Fruit fly (Drosophila melanogaster) S2 (cell line): Measurements from ENCODE around the gene CG6656.

Source experiments
- CG8478 ChIP-seq: fragments of >200 bp; optimal IDR thresholded peaks from 2 replicates; lab custom pipeline; 2018
- CTCF ChIP-seq, 2 experiments: fragments of >200 bp; optimal IDR thresholded peaks; 2 replicates each; lab custom pipeline; 2018

Gene CG6656

DNA sequence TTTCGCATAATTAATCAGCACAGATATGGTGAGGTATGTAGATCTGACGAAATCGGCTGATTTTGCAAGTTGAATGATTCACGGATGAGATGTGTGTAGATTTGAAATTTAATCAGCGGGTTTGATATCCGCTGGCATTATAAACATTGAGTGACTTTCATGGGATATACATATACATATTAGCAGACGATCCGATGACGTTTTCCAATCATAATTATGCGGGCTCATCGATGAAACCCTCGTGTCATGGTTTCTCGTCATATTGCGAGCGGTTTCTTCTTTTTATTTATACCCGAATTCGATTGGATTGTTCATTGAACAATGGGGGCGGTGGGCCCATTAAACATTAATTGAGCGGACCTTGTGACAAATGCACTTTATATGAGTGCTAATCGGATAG lies 10.6 kb upstream of the CG6656 start:
- no peak for TF ChIP-seq CTCF (optimal IDR thresholded peaks at IDR 0.05; lab: Kevin White, UChicago)
- TF ChIP-seq CG8478: no peak

dm6 chr3R:21864992-21865391 lies 10.1 kb upstream of the CG6656 start, which contains the start of gene lsn:
Gene lsn (plus strand): TSS chr3R:21865168.
- no peak for TF ChIP-seq CG8478
- no peak for TF ChIP-seq CTCF (optimal IDR thresholded peaks at IDR 0.05; lab: Kevin White, UChicago)

DNA sequence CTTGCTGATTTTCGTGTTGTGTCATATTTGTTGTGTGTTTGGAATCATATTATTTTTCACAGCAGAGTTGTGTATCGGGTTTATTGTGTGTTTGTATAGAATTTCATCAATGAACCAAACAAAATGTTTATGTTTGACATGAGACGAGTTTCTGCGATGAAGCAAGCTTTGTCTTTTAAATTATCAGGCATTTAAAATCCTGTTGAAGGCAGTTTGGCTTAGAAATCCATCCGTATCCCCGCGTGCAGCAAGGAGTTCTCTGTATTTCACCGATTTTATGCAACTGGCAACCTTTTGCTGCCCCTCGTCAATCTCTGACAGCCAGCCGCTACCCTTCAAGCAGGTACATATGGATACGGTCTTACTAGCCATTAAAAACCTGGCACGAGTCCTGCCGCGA lies 7.3 kb upstream of the CG6656 start, which contains the start of the genes CG6569 and Cby:
CG6569 (minus strand) TSS at position 101 of the 400 bp plus-strand sequence.
Cby (plus strand) TSS at position 185 of the 400 bp plus-strand sequence.
- no peak for TF ChIP-seq CG8478
- no peak for TF ChIP-seq CTCF (optimal IDR thresholded peaks at IDR 0.05; lab: Kevin White, UChicago)

DNA sequence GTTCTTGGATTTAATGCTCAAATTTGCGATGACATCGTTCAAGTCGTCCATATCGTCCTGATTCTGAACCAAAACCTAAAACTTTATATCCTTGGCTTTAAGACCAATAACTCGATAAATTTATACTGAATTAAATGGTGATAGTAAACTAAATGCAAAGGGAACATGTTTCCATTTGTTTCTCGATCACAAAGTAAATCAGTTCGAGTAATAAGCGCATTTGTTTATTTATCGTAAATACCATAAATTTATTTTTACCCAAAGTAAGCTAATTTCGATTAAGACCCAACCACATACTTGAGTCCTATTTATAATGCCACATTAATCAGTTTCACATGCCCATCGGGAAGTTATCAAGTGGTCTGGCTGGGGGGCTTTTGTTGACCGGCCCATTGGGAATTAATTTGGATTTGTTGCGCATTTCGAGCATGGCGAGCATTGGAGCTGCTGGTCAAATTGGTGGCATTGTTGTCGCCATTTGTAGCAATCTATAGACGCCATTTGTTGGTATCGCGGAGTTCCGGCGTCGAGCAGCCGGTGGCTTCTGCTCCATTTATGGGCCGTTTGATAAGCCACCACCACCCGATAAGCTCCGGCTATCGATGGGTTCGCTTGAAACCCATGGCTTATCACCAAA lies 5.5 kb upstream of the CG6656 start, which contains the start of gene CG31174:
CG31174 (minus strand) TSS at position 51 of the 637 bp plus-strand sequence.
- TF ChIP-seq CG8478: no peak
- TF ChIP-seq CTCF (optimal IDR thresholded peaks at IDR 0.05; lab: Kevin White, UChicago): no peak

dm6 chr3R:21870158-21870971 lies 4.7 kb upstream of the CG6656 start, which contains the start of gene CG31431:
Gene CG31431 (plus strand): TSS chr3R:21870681.
- TF ChIP-seq CG8478: no peak

dm6 chr3R:21871348-21871940 lies 3.6 kb upstream of the CG6656 start:
- TF ChIP-seq CG8478: no peak
- no peak for TF ChIP-seq CTCF (optimal IDR thresholded peaks at IDR 0.05; lab: Kevin White, UChicago)

DNA sequence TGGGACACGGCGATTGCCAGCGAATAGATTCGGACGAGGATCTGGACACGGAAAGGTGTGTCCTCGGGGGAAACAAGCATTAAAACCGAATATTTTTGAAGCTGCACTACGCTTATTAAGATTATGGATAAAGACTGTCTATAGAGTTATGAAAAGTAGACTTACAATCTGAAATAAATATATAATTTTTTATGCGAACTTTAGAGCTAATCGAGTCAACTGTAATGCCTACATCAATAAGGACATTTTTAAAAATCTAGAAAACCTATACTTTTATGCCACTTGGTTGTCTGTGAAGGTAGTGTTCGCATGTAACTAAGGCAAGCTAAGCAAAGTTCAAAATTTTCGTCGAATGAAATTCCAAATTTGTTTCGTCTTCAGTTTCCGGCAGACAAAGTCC lies 1.7 kb upstream of the CG6656 start, which contains the start of gene CG31178:
CG31178 (plus strand) TSS at position 301 of the 400 bp plus-strand sequence.
- TF ChIP-seq CG8478: no peak
- TF ChIP-seq CTCF (optimal IDR thresholded peaks at IDR 0.05; lab: Kevin White, UChicago): no peak

DNA sequence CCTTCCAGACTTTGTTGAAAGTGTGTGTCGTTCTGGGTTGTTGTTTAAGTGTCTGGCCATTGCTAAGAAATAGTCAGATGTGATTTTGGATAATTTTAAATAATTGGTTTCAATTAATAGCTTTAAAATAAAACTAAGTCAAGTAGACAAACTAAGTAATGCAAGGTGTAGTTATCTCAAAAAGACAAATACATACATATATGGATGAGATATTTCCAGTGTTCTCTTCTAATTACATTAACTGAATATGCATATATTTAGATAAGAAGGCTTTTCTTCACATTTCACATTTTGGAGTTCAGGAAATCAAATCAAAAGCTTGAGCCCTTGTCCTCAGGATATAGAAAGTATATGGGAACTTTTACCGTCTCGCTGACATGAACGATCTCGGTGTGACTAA lies 2.5 kb downstream of the CG6656 start, which contains the start of gene P5CDh2:
P5CDh2 (plus strand) TSS at position 301 of the 400 bp plus-strand sequence.
- no peak for TF ChIP-seq CTCF (optimal IDR thresholded peaks at IDR 0.05; lab: Kevin White, UChicago)

dm6 chr3R:21878473-21878872 lies 3.4 kb downstream of the CG6656 start, which contains the start of gene CG34148:
Gene CG34148 (minus strand): TSS chr3R:21878686.
- TF ChIP-seq CG8478: no peak
- TF ChIP-seq CTCF (optimal IDR thresholded peaks at IDR 0.05; lab: Kevin White, UChicago): no peak

DNA sequence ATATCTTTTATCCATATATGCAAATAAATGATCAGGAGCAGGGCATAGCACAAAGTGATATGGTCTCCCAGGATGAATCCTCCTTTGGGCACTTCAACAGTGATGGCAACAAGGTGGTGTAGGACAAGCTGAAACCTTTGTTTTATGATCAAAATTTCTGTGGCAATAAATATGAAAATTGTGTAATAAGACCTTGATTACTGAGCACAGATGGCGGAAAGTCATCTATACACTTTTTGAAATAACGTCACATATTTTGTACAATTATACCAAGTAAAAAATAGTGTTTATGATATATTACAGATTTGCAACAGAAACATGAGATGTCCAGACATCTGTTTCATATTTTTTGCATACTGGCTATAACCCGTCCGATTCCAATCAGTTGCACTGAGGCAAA lies 5.4 kb downstream of the CG6656 start, which contains the start of gene CG31465:
CG31465 (plus strand) TSS at position 301 of the 400 bp plus-strand sequence.
- no peak for TF ChIP-seq CG8478
- TF ChIP-seq CTCF (optimal IDR thresholded peaks at IDR 0.05; lab: Kevin White, UChicago): no peak

dm6 chr3R:21884354-21884753 lies 9.3 kb downstream of the CG6656 start, which contains the start of gene fit:
Gene fit (minus strand): TSS chr3R:21884454.
- TF ChIP-seq CG8478: no peak
- TF ChIP-seq CTCF (optimal IDR thresholded peaks at IDR 0.05; lab: Kevin White, UChicago): no peak

DNA sequence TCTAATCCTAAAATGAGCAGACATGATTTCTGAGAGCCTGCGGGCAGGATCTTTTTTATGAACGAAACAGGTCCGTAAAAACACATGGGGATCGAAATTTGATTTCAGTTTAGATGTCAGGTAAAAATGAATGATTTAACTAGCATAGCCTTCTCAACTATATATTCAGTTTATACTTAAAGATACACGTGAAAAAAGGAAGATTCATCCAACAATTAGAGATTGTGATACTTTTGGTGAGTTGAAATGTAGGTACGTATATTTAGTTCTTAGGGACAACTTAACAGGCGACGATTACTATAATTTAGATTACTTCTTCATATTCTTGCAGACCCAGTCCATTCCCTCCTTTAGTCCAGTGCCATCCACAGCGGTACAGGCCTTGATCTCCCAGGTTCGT lies 10.4 kb downstream of the CG6656 start, which contains the start of gene CG17819:
CG17819 (minus strand) TSS at position 101 of the 400 bp plus-strand sequence.
- TF ChIP-seq CTCF (optimal IDR thresholded peaks at IDR 0.05; lab: Kevin White, UChicago): no peak

- TF ChIP-seq CTCF (optimal IDR thresholded peaks at IDR 0.05; lab: Kevin White, UChicago) (no peak), CG8478 (no peak)
Observed at dm6 chr3R:21886861-21887587, 11.9 kb downstream of the CG6656 start, which contains the start of the genes CG6678 and dnd. Gene CG6678 (plus strand): TSS chr3R:21887029. Gene dnd (minus strand): TSS chr3R:21887355.

DNA sequence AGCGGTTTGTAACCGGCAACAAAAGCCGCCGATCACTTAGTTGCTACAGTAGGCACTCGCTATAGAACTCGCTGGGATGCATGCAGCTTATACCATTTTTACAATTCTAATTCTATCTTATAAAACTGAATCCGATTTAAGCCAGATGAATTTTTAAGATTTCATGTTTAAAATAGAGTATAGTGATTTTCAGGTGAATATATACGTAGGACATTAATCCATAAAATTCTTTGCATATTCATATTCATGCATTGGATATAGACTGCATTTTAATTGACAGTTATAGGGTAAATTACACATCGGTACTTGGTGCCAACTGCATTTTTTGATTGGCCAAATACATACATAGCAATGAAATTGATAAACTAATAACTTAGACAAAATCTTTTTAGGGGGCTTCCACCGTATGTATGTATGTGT lies 12.5 kb downstream of the CG6656 start:
- no peak for TF ChIP-seq CG8478
- TF ChIP-seq CTCF (optimal IDR thresholded peaks at IDR 0.05; lab: Kevin White, UChicago): no peak
